Worm (Caenorhabditis elegans) whole organism, young adult: ENCODE results near the gene B0280.11.

Experiments used
- B0035.1 ChIP-seq: sonication (generic microtip); optimal IDR thresholded peaks from 2 replicates; lab custom pipeline; 2016; ENCODE audit warnings: missing genetic modification characterization, mild to moderate bottlenecking, missing compliant biosample characterization, missing genotype, missing genetic modification reagents
- B0261.1 ChIP-seq: sonication (generic microtip); optimal IDR thresholded peaks from 2 replicates; lab custom pipeline; 2016; ENCODE audit warnings: mild to moderate bottlenecking, missing genetic modification characterization, moderate library complexity, missing compliant biosample characterization
- F23B12.7 ChIP-seq: sonication (generic microtip); optimal IDR thresholded peaks from 2 replicates; lab custom pipeline; 2017; ENCODE audit warnings: missing genetic modification characterization, mild to moderate bottlenecking, missing compliant biosample characterization, antibody characterized with exemption, moderate library complexity; ENCODE audit not compliant: insufficient read depth
- F52B5.7 ChIP-seq: sonication (generic microtip); optimal IDR thresholded peaks from 2 replicates; lab custom pipeline; 2016; ENCODE audit warnings: mild to moderate bottlenecking, missing genetic modification characterization, missing compliant biosample characterization
- K11D2.4 ChIP-seq: fragments of 200-800 bp; sonication (Bioruptor generic); IDR thresholded peaks from 2 replicates; pipeline ENCODE4 v1.3.6; 2022; ENCODE audit warnings: missing genetic modification reagents, missing genetic modification characterization, missing compliant biosample characterization
- K12H6.12 ChIP-seq: fragments of 200-800 bp; sonication (Bioruptor generic); optimal IDR thresholded peaks from 2 replicates; lab custom pipeline; 2018; ENCODE audit warnings: mild to moderate bottlenecking, missing genetic modification characterization, missing compliant biosample characterization
- T07F8.4 ChIP-seq: sonication (generic microtip); optimal IDR thresholded peaks from 2 replicates; lab custom pipeline; 2016; ENCODE audit warnings: mild to moderate bottlenecking, missing genetic modification characterization, moderate library complexity, missing compliant biosample characterization
- Y53F4B.3 ChIP-seq: fragments of 200-800 bp; sonication (Bioruptor generic); IDR thresholded peaks from 2 replicates; pipeline ENCODE4 v1.3.6; 2022; ENCODE audit warnings: missing genetic modification reagents, missing genetic modification characterization, missing compliant biosample characterization
- Y56A3A.18 ChIP-seq: fragments of 200-800 bp; sonication (Bioruptor generic); IDR thresholded peaks from 2 replicates; pipeline ENCODE4 v1.3.6; 2022; ENCODE audit warnings: missing genetic modification reagents, missing genetic modification characterization, missing compliant biosample characterization
- Y79H2A.3 ChIP-seq: fragments of 200-800 bp; sonication (Bioruptor generic); conservative IDR thresholded peaks from 2 replicates; pipeline ENCODE4 v1.3.6; 2022; ENCODE audit warnings: missing genetic modification reagents, missing genetic modification characterization, missing compliant biosample characterization
- Y95B8A.8 ChIP-seq: fragments of 200-800 bp; sonication (Bioruptor generic); IDR thresholded peaks from 2 replicates; pipeline ENCODE4 v1.3.6; 2022; ENCODE audit warnings: missing genetic modification reagents, missing genetic modification characterization, missing compliant biosample characterization
- ZK185.1 ChIP-seq: sonication (generic microtip); optimal IDR thresholded peaks from 2 replicates; lab custom pipeline; 2016; ENCODE audit warnings: mild to moderate bottlenecking, missing genetic modification characterization, missing compliant biosample characterization; ENCODE audit not compliant: poor library complexity, severe bottlenecking
- ama-1 ChIP-seq, 3 experiments: fragments of 150-350 bp in 1 of 3; sonication (generic microtip) in 2 of 3; optimal IDR thresholded peaks; 2 replicates each; lab custom pipeline; 2014 to 2018; ENCODE audit warnings: missing biosample characterization in 2 of 3, missing genetic modification characterization in 2 of 3, missing genetic modification reagents in 2 of 3
- attf-6 ChIP-seq: fragments of 200-800 bp; sonication (Bioruptor generic); IDR thresholded peaks from 2 replicates; pipeline ENCODE4 v1.3.6; 2022; ENCODE audit warnings: missing genetic modification reagents, missing genetic modification characterization, missing compliant biosample characterization
- bed-1 ChIP-seq: fragments of 200-800 bp; sonication (Bioruptor generic); IDR thresholded peaks from 2 replicates; pipeline ENCODE4 v1.3.6; 2022; ENCODE audit warnings: missing genetic modification reagents, missing genetic modification characterization, missing compliant biosample characterization
- ceh-100 ChIP-seq: fragments of 200-800 bp; sonication (Bioruptor generic); IDR thresholded peaks from 2 replicates; pipeline ENCODE4 v1.3.6; 2022; ENCODE audit warnings: missing genetic modification reagents, missing genetic modification characterization, missing compliant biosample characterization
- ceh-40 ChIP-seq: fragments of 200-800 bp; sonication (Bioruptor generic); IDR thresholded peaks from 2 replicates; pipeline ENCODE4 v1.3.6; 2022; ENCODE audit warnings: missing genetic modification characterization, missing compliant biosample characterization
- chd-7 ChIP-seq: sonication (generic microtip); optimal IDR thresholded peaks from 2 replicates; lab custom pipeline; 2016; ENCODE audit warnings: mild to moderate bottlenecking, missing genetic modification characterization, moderate library complexity, missing compliant biosample characterization
- dox-1 ChIP-seq: fragments of 200-800 bp; sonication (Bioruptor generic); IDR thresholded peaks from 2 replicates; pipeline ENCODE4 v1.3.6; 2022; ENCODE audit warnings: missing genetic modification reagents, missing genetic modification characterization, missing compliant biosample characterization
- dpl-1 ChIP-seq: fragments of 150-350 bp; optimal IDR thresholded peaks from 2 replicates; lab custom pipeline; 2014; ENCODE audit warnings: missing biosample characterization, missing genetic modification reagents, missing genetic modification characterization
- egl-18 ChIP-seq: fragments of 200-800 bp; sonication (Bioruptor generic); IDR thresholded peaks from 2 replicates; pipeline ENCODE4 v1.3.6; 2022; ENCODE audit warnings: missing genetic modification reagents, missing genetic modification characterization, missing compliant biosample characterization
- ets-4 ChIP-seq: fragments of 200-800 bp; sonication (Bioruptor generic); optimal IDR thresholded peaks from 2 replicates; lab custom pipeline; 2018; ENCODE audit warnings: mild to moderate bottlenecking, missing genetic modification characterization, missing compliant biosample characterization
- gei-17 ChIP-seq: fragments of 200-800 bp; sonication (Bioruptor generic); optimal IDR thresholded peaks from 2 replicates; lab custom pipeline; 2018; ENCODE audit warnings: mild to moderate bottlenecking, missing genetic modification characterization, missing compliant biosample characterization
- him-1 ChIP-seq: sonication (generic microtip); optimal IDR thresholded peaks from 2 replicates; lab custom pipeline; 2016; ENCODE audit warnings: missing genotype, missing genetic modification reagents, missing genetic modification characterization, missing compliant biosample characterization
- hmg-1.2 ChIP-seq: fragments of 200-800 bp; sonication (Bioruptor generic); IDR thresholded peaks from 2 replicates; pipeline ENCODE4 v1.3.6; 2022; ENCODE audit warnings: missing genetic modification reagents, missing genetic modification characterization, missing compliant biosample characterization
- hmg-20 ChIP-seq: fragments of 200-800 bp; sonication (Bioruptor generic); IDR thresholded peaks from 2 replicates; pipeline ENCODE4 v1.3.6; 2022; ENCODE audit warnings: missing genetic modification reagents, missing genetic modification characterization, missing compliant biosample characterization
- hrde-1 ChIP-seq: sonication (generic microtip); optimal IDR thresholded peaks from 2 replicates; lab custom pipeline; 2016; ENCODE audit warnings: missing genetic modification characterization, mild to moderate bottlenecking, missing compliant biosample characterization, moderate library complexity, missing genotype, missing genetic modification reagents, borderline replicate concordance
- let-526 ChIP-seq: fragments of 200-800 bp; sonication (Bioruptor generic); IDR thresholded peaks from 2 replicates; pipeline ENCODE4 v1.3.6; 2022; ENCODE audit warnings: missing genetic modification reagents, missing genetic modification characterization, missing compliant biosample characterization
- lin-40 ChIP-seq: sonication (generic microtip); optimal IDR thresholded peaks from 2 replicates; lab custom pipeline; 2016; ENCODE audit warnings: missing genetic modification characterization, mild to moderate bottlenecking, missing compliant biosample characterization, missing genotype, missing genetic modification reagents
- lin-54 ChIP-seq: fragments of 200-800 bp; sonication (Bioruptor generic); optimal IDR thresholded peaks from 2 replicates; lab custom pipeline; 2018; ENCODE audit warnings: mild to moderate bottlenecking, missing genetic modification characterization, missing compliant biosample characterization
- madf-3 ChIP-seq: fragments of 200-800 bp; sonication (Bioruptor generic); IDR thresholded peaks from 2 replicates; pipeline ENCODE4 v1.3.6; 2022; ENCODE audit warnings: missing genetic modification reagents, missing genetic modification characterization, missing compliant biosample characterization
- madf-6 ChIP-seq: fragments of 200-800 bp; sonication (Bioruptor generic); IDR thresholded peaks from 2 replicates; pipeline ENCODE4 v1.3.6; 2022; ENCODE audit warnings: missing genetic modification reagents, missing genetic modification characterization, missing compliant biosample characterization
- mel-28 ChIP-seq: sonication (generic microtip); optimal IDR thresholded peaks from 2 replicates; lab custom pipeline; 2016; ENCODE audit warnings: borderline replicate concordance, mild to moderate bottlenecking, missing genetic modification characterization, missing compliant biosample characterization
- nfyb-1 ChIP-seq: fragments of 200-800 bp; sonication (Bioruptor generic); IDR thresholded peaks from 2 replicates; pipeline ENCODE4 v1.3.6; 2022; ENCODE audit warnings: missing genetic modification reagents, missing genetic modification characterization, missing compliant biosample characterization
- rcor-1 ChIP-seq: fragments of 200-800 bp; sonication (Bioruptor generic); IDR thresholded peaks from 2 replicates; pipeline ENCODE4 v1.3.6; 2022; ENCODE audit warnings: missing genetic modification reagents, missing genetic modification characterization, missing compliant biosample characterization
- repo-1 ChIP-seq: sonication (generic microtip); optimal IDR thresholded peaks from 2 replicates; lab custom pipeline; 2017; ENCODE audit warnings: mild to moderate bottlenecking, missing genetic modification characterization, missing compliant biosample characterization
- snpc-3.4 ChIP-seq: sonication (generic microtip); optimal IDR thresholded peaks from 2 replicates; lab custom pipeline; 2017; ENCODE audit warnings: missing genetic modification characterization, mild to moderate bottlenecking, missing compliant biosample characterization, antibody characterized with exemption, moderate library complexity, missing genotype, missing genetic modification reagents
- snpc-4 ChIP-seq, 5 experiments: fragments of 150-350 bp in 1 of 5; sonication (generic microtip) in 4 of 5; optimal IDR thresholded peaks; 2 replicates each; lab custom pipeline; 2014 to 2018; ENCODE audit warnings: missing genetic modification characterization in 5 of 5, missing biosample characterization in 3 of 5, antibody characterized with exemption in 2 of 5, mild to moderate bottlenecking in 2 of 5, missing compliant biosample characterization in 2 of 5, missing genotype in 2 of 5, moderate library complexity in 2 of 5, missing genetic modification reagents in 1 of 5
- somi-1 ChIP-seq: fragments of 200-800 bp; sonication (Bioruptor generic); optimal IDR thresholded peaks from 2 replicates; lab custom pipeline; 2018; ENCODE audit warnings: mild to moderate bottlenecking, missing genetic modification characterization, missing compliant biosample characterization
- sptf-2 ChIP-seq: fragments of 200-800 bp; sonication (Bioruptor generic); optimal IDR thresholded peaks from 2 replicates; lab custom pipeline; 2018; ENCODE audit warnings: mild to moderate bottlenecking, missing genetic modification characterization, missing compliant biosample characterization
- unc-130 ChIP-seq: sonication (generic microtip); optimal IDR thresholded peaks from 2 replicates; lab custom pipeline; 2016; ENCODE audit warnings: missing genetic modification reagents, missing genetic modification characterization, missing compliant biosample characterization
- unc-62 ChIP-seq: fragments of 150-350 bp; optimal IDR thresholded peaks from 2 replicates; lab custom pipeline; 2014; ENCODE audit warnings: missing biosample characterization, missing genetic modification reagents, missing genetic modification characterization
- xnd-1 ChIP-seq: sonication (generic microtip); optimal IDR thresholded peaks from 2 replicates; lab custom pipeline; 2016; ENCODE audit warnings: missing genotype, missing genetic modification reagents, missing genetic modification characterization, missing compliant biosample characterization
- ztf-25 ChIP-seq: fragments of 200-800 bp; sonication (Bioruptor generic); IDR thresholded peaks from 2 replicates; pipeline ENCODE4 v1.3.6; 2022; ENCODE audit warnings: missing genetic modification reagents, missing genetic modification characterization, missing compliant biosample characterization
- ztf-6 ChIP-seq: fragments of 200-800 bp; sonication (Bioruptor generic); IDR thresholded peaks from 2 replicates; pipeline ENCODE4 v1.3.6; 2022; ENCODE audit warnings: missing genetic modification reagents, missing genetic modification characterization, missing compliant biosample characterization

B0280.11 gene

DNA sequence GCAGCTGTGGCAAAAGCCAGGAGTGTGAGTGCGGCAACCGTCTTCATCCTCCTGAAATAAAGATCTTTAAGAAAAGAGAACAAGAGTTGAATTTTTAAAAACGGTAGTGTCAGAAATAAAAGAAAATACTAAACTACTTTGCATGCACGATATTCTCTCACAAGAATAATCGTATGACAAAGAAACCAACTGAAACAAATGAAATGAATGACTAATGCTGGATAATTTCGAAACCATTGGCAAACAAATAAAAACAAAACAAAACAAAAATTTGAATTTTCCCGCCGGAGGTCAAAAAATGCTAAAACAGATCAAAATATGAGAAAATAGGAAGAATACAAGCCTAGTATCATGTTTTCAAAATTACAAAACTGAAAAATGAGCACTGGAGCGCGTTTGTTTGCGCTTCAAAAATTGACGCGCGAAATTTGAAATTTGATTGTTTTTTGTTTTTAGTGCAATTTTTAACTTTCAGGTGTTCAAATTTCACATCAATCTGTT is 34.1 kb downstream of the B0280.11 start, which contains the start of gene cpg-2 (continued):
- TF ChIP-seq snpc-4 (GFP tag; optimal IDR thresholded peaks at IDR 0.05; lab: Kevin White, UChicago), result peak; percentile 58
- TF ChIP-seq snpc-4 (tag; optimal IDR thresholded peaks at IDR 0.05; lab: Kevin White, UChicago), result peak in 3 of 4 experiments; percentile 11 to 62 (median 55)
- peak; percentile 97 for TF ChIP-seq xnd-1 (tag; lab: Kevin White, UChicago)
- no peak for TF ChIP-seq lin-40
- peak; percentile 66 for TF ChIP-seq hmg-1.2 (GFP tag; lab: Robert Waterston, UW)
- peak; percentile 91 for TF ChIP-seq rcor-1
- TF ChIP-seq lin-54 (GFP tag; lab: Kevin White, UChicago), result peak; percentile 96
- no peak for TF ChIP-seq chd-7
- TF ChIP-seq dpl-1 (GFP tag; lab: Kevin White, UChicago), result peak; percentile 95
- peak; percentile 91 for TF ChIP-seq madf-3 (GFP tag; lab: Robert Waterston, UW)
- peak; percentile 84 for TF ChIP-seq Y95B8A.8
- peak; percentile 64 for TF ChIP-seq F23B12.7
- no peak for TF ChIP-seq ZK185.1 (tag; lab: Kevin White, UChicago)

DNA sequence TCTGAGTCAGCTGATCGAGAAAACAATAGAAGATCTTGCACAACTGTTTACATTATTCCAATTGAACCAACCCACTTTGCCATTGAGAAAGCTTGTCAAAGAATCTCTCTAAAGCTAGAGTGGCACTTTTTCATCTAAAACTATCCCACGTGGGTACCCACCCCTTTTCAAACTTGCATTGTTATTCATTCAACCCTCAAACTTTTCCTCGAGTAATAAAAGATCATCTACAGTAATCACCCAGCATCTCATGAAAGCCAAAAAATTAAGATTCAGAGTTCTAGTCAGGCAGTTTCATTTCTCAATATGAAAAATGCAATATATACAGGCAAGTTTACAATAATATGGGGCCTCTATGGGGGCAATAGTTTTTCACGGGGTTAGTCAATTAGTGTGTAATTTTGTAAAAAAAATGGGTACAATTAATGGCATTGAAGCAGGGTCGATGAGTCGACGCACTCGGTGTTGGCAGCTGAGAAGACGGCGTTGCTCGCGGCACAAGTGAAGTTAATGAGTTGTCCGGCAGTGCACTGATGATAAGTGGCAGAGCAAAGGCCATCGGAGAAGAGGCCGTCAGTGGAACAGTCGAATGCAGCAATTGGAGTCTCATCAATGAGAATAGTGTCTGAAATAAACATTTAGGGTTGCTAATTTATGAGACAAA is 36.1 kb downstream of the B0280.11 start:
- no peak for TF ChIP-seq ztf-6 (GFP tag; lab: Robert Waterston, UW)
- peak; percentile 72 for TF ChIP-seq F52B5.7 (tag; lab: Kevin White, UChicago)
- no peak for TF ChIP-seq ama-1 (optimal IDR thresholded peaks at IDR 0.05; lab: Kevin White, UChicago)
- peak in 1 of 2 experiments; percentile 88 for TF ChIP-seq ama-1 (GFP tag; optimal IDR thresholded peaks at IDR 0.05; lab: Kevin White, UChicago)
- peak; percentile 43 for TF ChIP-seq repo-1
- TF ChIP-seq him-1 (tag; lab: Kevin White, UChicago), result peak; percentile 8
- no peak; the same call in 1 of the 2 replicates for TF ChIP-seq nfyb-1 (GFP tag; lab: Robert Waterston, UW)
- peak; percentile 88 for TF ChIP-seq snpc-3.4 (tag; lab: Kevin White, UChicago)
- TF ChIP-seq egl-18 (GFP tag; lab: Robert Waterston, UW), result no peak
- TF ChIP-seq somi-1 (GFP tag; lab: Kevin White, UChicago), result no peak
- TF ChIP-seq B0261.1 (tag; lab: Kevin White, UChicago), result no peak
- peak; percentile 35 for TF ChIP-seq ceh-100 (GFP tag; lab: Robert Waterston, UW)
- TF ChIP-seq hrde-1 (tag; lab: Kevin White, UChicago), result peak; percentile 96
- TF ChIP-seq B0035.1 (tag; lab: Kevin White, UChicago), result no peak
- no peak for TF ChIP-seq bed-1 (GFP tag; lab: Robert Waterston, UW)
- TF ChIP-seq T07F8.4 (tag; lab: Kevin White, UChicago), result no peak
- TF ChIP-seq ets-4, result no peak
- TF ChIP-seq ceh-40 (GFP tag; lab: Robert Waterston, UW), result no peak
- TF ChIP-seq unc-130 (GFP tag; lab: Kevin White, UChicago), result peak; percentile 74
- no peak for TF ChIP-seq let-526 (GFP tag; lab: Robert Waterston, UW)
- TF ChIP-seq K11D2.4 (GFP tag; lab: Robert Waterston, UW), result no peak
- TF ChIP-seq unc-62 (GFP tag; lab: Kevin White, UChicago), result no peak
- TF ChIP-seq madf-3 (GFP tag; lab: Robert Waterston, UW), result peak; percentile 85
- peak; percentile 72; the same call in 1 of the 2 replicates for TF ChIP-seq ztf-25 (GFP tag; lab: Robert Waterston, UW)
- peak; percentile 95 for TF ChIP-seq Y79H2A.3 (GFP tag; lab: Robert Waterston, UW)
- TF ChIP-seq Y53F4B.3 (GFP tag; lab: Robert Waterston, UW), result no peak
- no peak for TF ChIP-seq sptf-2 (GFP tag; lab: Kevin White, UChicago)
- TF ChIP-seq K12H6.12 (tag; lab: Kevin White, UChicago), result no peak
- TF ChIP-seq Y56A3A.18, result peak; percentile 75
- TF ChIP-seq dox-1 (GFP tag; lab: Robert Waterston, UW), result peak; percentile 73
- TF ChIP-seq mel-28, result no peak
- peak; percentile 84 for TF ChIP-seq madf-6 (GFP tag; lab: Robert Waterston, UW)
- TF ChIP-seq hmg-20 (GFP tag; lab: Robert Waterston, UW), result 0 out of 2 replicates have a peak, but pooled peaks have one; percentile 34
- peak; percentile 90 for TF ChIP-seq attf-6
- no peak for TF ChIP-seq gei-17
